Worm (Caenorhabditis elegans) whole organism, L4 larva: ENCODE data around the gene twk-44.

Experiments
- F37D6.2 ChIP-seq: sonication (generic microtip); optimal IDR thresholded peaks from 2 replicates; lab custom pipeline; 2016; ENCODE audit warnings: mild to moderate bottlenecking, missing genetic modification characterization, missing compliant biosample characterization
- Y48G9A.11 ChIP-seq: fragments of 200-800 bp; sonication (Bioruptor generic); IDR thresholded peaks from 2 replicates; pipeline ENCODE4 v1.3.6; 2022; ENCODE audit warnings: missing genetic modification reagents, missing genetic modification characterization, missing compliant biosample characterization
- ama-1 ChIP-seq: fragments of 150-350 bp; optimal IDR thresholded peaks from 2 replicates; lab custom pipeline; 2014; ENCODE audit warnings: inconsistent platforms, mixed read lengths
- ces-1 ChIP-seq: fragments of 150-350 bp; sonication (generic microtip); optimal IDR thresholded peaks from 4 replicates; lab custom pipeline; 2014; ENCODE audit warnings: missing biosample characterization, missing genetic modification reagents, missing genetic modification characterization
- egl-43 ChIP-seq: fragments of 200-800 bp; sonication (Bioruptor generic); IDR thresholded peaks from 2 replicates; pipeline ENCODE4 v1.3.6; 2022; ENCODE audit warnings: missing genetic modification reagents, missing genetic modification characterization, missing compliant biosample characterization
- hlh-11 ChIP-seq: fragments of 200-800 bp; sonication (Bioruptor generic); optimal IDR thresholded peaks from 2 replicates; lab custom pipeline; 2018; ENCODE audit warnings: mild to moderate bottlenecking, missing genetic modification characterization, missing compliant biosample characterization
- nhr-28 ChIP-seq: fragments of 150-350 bp; optimal IDR thresholded peaks from 2 replicates; lab custom pipeline; 2014; ENCODE audit warnings: missing biosample characterization, missing genetic modification characterization
- tag-97 ChIP-seq: fragments of 200-800 bp; sonication (Bioruptor generic); IDR thresholded peaks from 2 replicates; pipeline ENCODE4 v1.3.6; 2022; ENCODE audit warnings: missing genetic modification characterization, missing compliant biosample characterization
- unc-39 ChIP-seq: sonication (generic microtip); optimal IDR thresholded peaks from 2 replicates; lab custom pipeline; 2017; ENCODE audit warnings: missing biosample characterization, missing genetic modification characterization

DNA sequence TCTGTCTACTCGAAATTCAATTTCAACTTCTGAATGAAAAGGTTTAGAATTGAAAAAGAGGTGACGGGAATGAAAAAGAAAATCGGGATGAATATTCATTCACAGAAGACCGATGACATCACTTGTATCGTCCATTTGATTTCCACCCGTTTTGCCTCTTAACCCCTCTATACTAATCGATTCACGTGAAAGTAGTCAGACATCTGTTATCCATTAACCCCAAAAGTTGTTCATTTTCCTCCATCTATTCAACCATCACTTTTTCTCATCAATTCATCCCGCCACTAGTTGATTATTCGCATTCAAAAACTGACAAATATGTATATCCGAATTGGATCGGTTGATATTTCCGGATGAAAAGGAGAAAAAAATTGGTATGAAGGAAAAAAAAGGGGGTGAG, 34.4 kb downstream of the twk-44 start:
- TF ChIP-seq hlh-11 (tag; lab: Kevin White, UChicago) (no peak), tag-97 (GFP tag; lab: Robert Waterston, UW) (no peak), nhr-28 (tag; lab: Kevin White, UChicago) (no peak), ces-1 (GFP tag; lab: Kevin White, UChicago) (no peak), ama-1 (lab: Kevin White, UChicago) (no peak), Y48G9A.11 (GFP tag; lab: Robert Waterston, UW) (no peak), egl-43 (no peak), F37D6.2 (tag; lab: Kevin White, UChicago) (no peak), unc-39 (tag; lab: Kevin White, UChicago) (no peak)
